Worm (Caenorhabditis elegans) whole organism, young adult: ENCODE results near the gene F46B6.12.

Experiments
- F10E7.11 ChIP-seq: sonication (generic microtip); optimal IDR thresholded peaks from 2 replicates; lab custom pipeline; 2017; ENCODE audit warnings: mild to moderate bottlenecking, missing genetic modification characterization, moderate library complexity, missing compliant biosample characterization
- T26A5.8 ChIP-seq: sonication (generic microtip); optimal IDR thresholded peaks from 2 replicates; lab custom pipeline; 2016; ENCODE audit warnings: missing genetic modification characterization, missing compliant biosample characterization
- Y56A3A.18 ChIP-seq: fragments of 200-800 bp; sonication (Bioruptor generic); IDR thresholded peaks from 2 replicates; pipeline ENCODE4 v1.3.6; 2022; ENCODE audit warnings: missing genetic modification reagents, missing genetic modification characterization, missing compliant biosample characterization
- dpl-1 ChIP-seq: fragments of 150-350 bp; optimal IDR thresholded peaks from 2 replicates; lab custom pipeline; 2014; ENCODE audit warnings: missing biosample characterization, missing genetic modification reagents, missing genetic modification characterization
- rcor-1 ChIP-seq: fragments of 200-800 bp; sonication (Bioruptor generic); IDR thresholded peaks from 2 replicates; pipeline ENCODE4 v1.3.6; 2022; ENCODE audit warnings: missing genetic modification reagents, missing genetic modification characterization, missing compliant biosample characterization
- snpc-3.4 ChIP-seq: sonication (generic microtip); optimal IDR thresholded peaks from 2 replicates; lab custom pipeline; 2017; ENCODE audit warnings: missing genetic modification characterization, mild to moderate bottlenecking, missing compliant biosample characterization, antibody characterized with exemption, moderate library complexity, missing genotype, missing genetic modification reagents
- snpc-4 ChIP-seq, 5 experiments: fragments of 150-350 bp in 1 of 5; sonication (generic microtip) in 4 of 5; optimal IDR thresholded peaks; 2 replicates each; lab custom pipeline; 2014 to 2018; ENCODE audit warnings: missing genetic modification characterization in 5 of 5, missing biosample characterization in 3 of 5, antibody characterized with exemption in 2 of 5, mild to moderate bottlenecking in 2 of 5, missing compliant biosample characterization in 2 of 5, missing genotype in 2 of 5, moderate library complexity in 2 of 5, missing genetic modification reagents in 1 of 5
- tbx-9 ChIP-seq: sonication (generic microtip); optimal IDR thresholded peaks from 2 replicates; lab custom pipeline; 2016; ENCODE audit warnings: borderline replicate concordance, missing genetic modification characterization, inconsistent platforms, missing compliant biosample characterization
- tlf-1 ChIP-seq: fragments of 200-800 bp; sonication (Bioruptor generic); optimal IDR thresholded peaks from 2 replicates; lab custom pipeline; 2018; ENCODE audit warnings: mild to moderate bottlenecking, missing genetic modification characterization, missing compliant biosample characterization

- TF ChIP-seq tlf-1 (GFP tag; lab: Kevin White, UChicago) (no peak), T26A5.8 (tag; lab: Kevin White, UChicago) (no peak), dpl-1 (GFP tag; lab: Kevin White, UChicago) (no peak), Y56A3A.18 (GFP tag; lab: Robert Waterston, UW) (no peak), tbx-9 (tag; lab: Kevin White, UChicago) (no peak), snpc-4 (GFP tag; optimal IDR thresholded peaks at IDR 0.05; lab: Kevin White, UChicago) (no peak), snpc-4 (tag; optimal IDR thresholded peaks at IDR 0.05; lab: Kevin White, UChicago) (no peak), snpc-3.4 (tag; lab: Kevin White, UChicago) (no peak), rcor-1 (GFP tag; lab: Robert Waterston, UW) (no peak), F10E7.11 (tag; lab: Kevin White, UChicago) (no peak)
Measured at ce11 chrV:9731852-9732251, 43.8 kb downstream of the F46B6.12 start.
